Fruit fly (Drosophila melanogaster): ENCODE measurements around the gene 5PtaseI.
A peak's percentile ranks its signal among the peaks of the same experiment; 100 is the strongest.

5PtaseI gene

DNA sequence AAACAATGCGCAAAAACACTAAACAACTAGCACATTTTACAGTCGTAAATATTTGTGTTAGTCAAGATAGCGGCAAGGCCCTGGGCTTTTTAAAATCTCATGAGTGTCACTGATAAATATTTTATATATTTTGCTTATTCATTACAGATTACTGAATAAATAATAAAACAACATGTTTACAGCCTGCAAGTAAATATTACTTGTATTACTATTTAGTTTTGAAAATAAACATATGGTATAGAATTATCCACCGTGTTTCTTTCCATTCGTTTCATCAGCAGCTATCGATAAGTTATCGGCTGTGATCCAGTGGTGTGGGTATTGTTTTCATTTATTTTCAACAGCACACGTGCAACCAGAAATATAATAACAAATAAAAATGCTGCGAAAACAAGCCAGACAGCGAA is 29.6 kb upstream of the 5PtaseI start, which contains the start of the genes shams and CG11920 (continued):
- TF ChIP-seq gce (GFP tag; IDR thresholded peaks at IDR 0.05) (no peak), HLH3B (GFP tag; IDR thresholded peaks at IDR 0.05) (no peak), GATAe (GFP tag; conservative IDR thresholded peaks at IDR 0.05) (no peak), esg (GFP tag; conservative IDR thresholded peaks at IDR 0.05) (no peak), CG9727 (GFP tag; optimal IDR thresholded peaks at IDR 0.05) (no peak), klu (GFP tag; IDR thresholded peaks at IDR 0.05) (no peak), tup (GFP tag; optimal IDR thresholded peaks at IDR 0.05) (no peak), CG1647 (GFP tag; optimal IDR thresholded peaks at IDR 0.05) (no peak), trh (GFP tag; optimal IDR thresholded peaks at IDR 0.05) (no peak), chm (GFP tag; IDR thresholded peaks at IDR 0.05) (no peak), bowl (GFP tag; IDR thresholded peaks at IDR 0.05) (no peak), CG4404 (GFP tag; IDR thresholded peaks at IDR 0.05) (no peak), CG3281 (GFP tag; optimal IDR thresholded peaks at IDR 0.05) (no peak), CG33213 (GFP tag; optimal IDR thresholded peaks at IDR 0.05) (no peak), sqz (GFP tag; optimal IDR thresholded peaks at IDR 0.05) (no peak), B-H2 (GFP tag; optimal IDR thresholded peaks at IDR 0.05) (no peak), aop (GFP tag; IDR thresholded peaks at IDR 0.05) (no peak), nau (GFP tag; optimal IDR thresholded peaks at IDR 0.05) (no peak), CG30403 (GFP tag; optimal IDR thresholded peaks at IDR 0.05) (peak; percentile 29), row (GFP tag; IDR thresholded peaks at IDR 0.05) (peak; percentile 59), nmo (GFP tag; optimal IDR thresholded peaks at IDR 0.05) (peak; percentile 51), CG7987 (GFP tag; optimal IDR thresholded peaks at IDR 0.05) (no peak), CG34376 (GFP tag; optimal IDR thresholded peaks at IDR 0.05) (no peak), Usf (GFP tag; optimal IDR thresholded peaks at IDR 0.05) (no peak), az2 (GFP tag; optimal IDR thresholded peaks at IDR 0.05) (peak; percentile 2), Mrtf (GFP tag; IDR thresholded peaks at IDR 0.05) (no peak), Dad (GFP tag; optimal IDR thresholded peaks at IDR 0.05) (no peak), sd (tag; optimal IDR thresholded peaks at IDR 0.05) (no peak), CG3065 (GFP tag; optimal IDR thresholded peaks at IDR 0.05) (no peak), CG6854 (GFP tag; optimal IDR thresholded peaks at IDR 0.05) (no peak), grn (GFP tag; optimal IDR thresholded peaks at IDR 0.05) (no peak), Antp (GFP tag; optimal IDR thresholded peaks at IDR 0.05) (no peak), NFAT (GFP tag; IDR thresholded peaks at IDR 0.05) (no peak), vnd (GFP tag; IDR thresholded peaks at IDR 0.05; ENCODE audit: partially characterized antibody) (peak; percentile 52; the same call in 1 of the 3 replicates), fd102C (GFP tag; optimal IDR thresholded peaks at IDR 0.05) (no peak), Hr39 (optimal IDR thresholded peaks at IDR 0.05) (no peak), NC2β (GFP tag; optimal IDR thresholded peaks at IDR 0.05) (no peak), dimm (GFP tag; IDR thresholded peaks at IDR 0.05) (no peak), twi (tag; optimal IDR thresholded peaks at IDR 0.05) (peak; percentile 45), Myb (GFP tag; optimal IDR thresholded peaks at IDR 0.05) (no peak), CG32532 (GFP tag; IDR thresholded peaks at IDR 0.05) (no peak), CG12071 (GFP tag; optimal IDR thresholded peaks at IDR 0.05) (no peak), CG2875 (GFP tag; optimal IDR thresholded peaks at IDR 0.05) (no peak), fd64A (GFP tag; optimal IDR thresholded peaks at IDR 0.05) (no peak), Hr3 (GFP tag; optimal IDR thresholded peaks at IDR 0.05) (no peak), CG3407 (GFP tag; optimal IDR thresholded peaks at IDR 0.05) (no peak), Lhr (GFP tag; optimal IDR thresholded peaks at IDR 0.05) (no peak), ci (GFP tag; IDR thresholded peaks at IDR 0.05) (no peak), nerfin-2 (GFP tag; IDR thresholded peaks at IDR 0.05; ENCODE audit: partially characterized antibody) (no peak), croc (GFP tag; conservative IDR thresholded peaks at IDR 0.05) (no peak), CG31365 (tag; optimal IDR thresholded peaks at IDR 0.05) (no peak), usp (GFP tag; optimal IDR thresholded peaks at IDR 0.05) (no peak), Med (GFP tag) (peak; percentile 79)
